Fruit fly (Drosophila melanogaster): ENCODE results near the gene CG10512.

Gene CG10512

dm6 chr3L:21196563-21196962 lies 6.2 kb upstream of the CG10512 start, which contains the start of the genes Targ3 and park (continued):
- no peak for TF ChIP-seq cyc (GFP tag; optimal IDR thresholded peaks at IDR 0.05)
- TF ChIP-seq CG6854 (GFP tag; optimal IDR thresholded peaks at IDR 0.05) = no peak
- peak; percentile 1 for TF ChIP-seq CG32006 (GFP tag; optimal IDR thresholded peaks at IDR 0.05)
- no peak for TF ChIP-seq Blimp-1 (GFP tag; optimal IDR thresholded peaks at IDR 0.05)
- no peak for TF ChIP-seq Gug (GFP tag; IDR thresholded peaks at IDR 0.05)
- TF ChIP-seq esn (GFP tag; optimal IDR thresholded peaks at IDR 0.05) = peak; percentile 54
- no peak for TF ChIP-seq CG11762 (GFP tag; optimal IDR thresholded peaks at IDR 0.05; ENCODE audit: insufficient read depth)
- peak; percentile 30 for TF ChIP-seq Sox102F (GFP tag; optimal IDR thresholded peaks at IDR 0.05)
- no peak for TF ChIP-seq CG6808 (GFP tag; optimal IDR thresholded peaks at IDR 0.05)
- peak; percentile 33 for TF ChIP-seq Eip78C (GFP tag)
- no peak for TF ChIP-seq CG1621 (tag; optimal IDR thresholded peaks at IDR 0.05)
- peak; percentile 100 for TF ChIP-seq fkh (GFP tag; optimal IDR thresholded peaks at IDR 0.05)
- TF ChIP-seq Ets96B (tag; optimal IDR thresholded peaks at IDR 0.05) = no peak
- no peak for TF ChIP-seq CG6276 (GFP tag; optimal IDR thresholded peaks at IDR 0.05)
- TF ChIP-seq CG6163 (GFP tag; IDR thresholded peaks at IDR 0.05) = peak; percentile 12; the same call in 1 of the 3 replicates
- no peak for TF ChIP-seq CG7368 (GFP tag; optimal IDR thresholded peaks at IDR 0.05)

- TF ChIP-seq cyc (GFP tag; optimal IDR thresholded peaks at IDR 0.05) = no peak
- no peak for TF ChIP-seq Hr38 (GFP tag; optimal IDR thresholded peaks at IDR 0.05)
- TF ChIP-seq CG8319 (GFP tag; optimal IDR thresholded peaks at IDR 0.05) = no peak
- no peak for TF ChIP-seq CG3919 (GFP tag; optimal IDR thresholded peaks at IDR 0.05)
- no peak for TF ChIP-seq Lpt (GFP tag; optimal IDR thresholded peaks at IDR 0.05)
- TF ChIP-seq dsx (GFP tag; optimal IDR thresholded peaks at IDR 0.05; ENCODE audit: poor library complexity, severe bottlenecking) = no peak
- TF ChIP-seq fd59A (GFP tag; optimal IDR thresholded peaks at IDR 0.05) = no peak
- TF ChIP-seq CG11902 (GFP tag; optimal IDR thresholded peaks at IDR 0.05) = no peak
- TF ChIP-seq CG6792 (GFP tag; optimal IDR thresholded peaks at IDR 0.05) = no peak
- TF ChIP-seq CG6854 (GFP tag; optimal IDR thresholded peaks at IDR 0.05) = no peak
- no peak for TF ChIP-seq CG11762 (GFP tag; optimal IDR thresholded peaks at IDR 0.05; ENCODE audit: insufficient read depth)
- no peak for TF ChIP-seq Eip93F (GFP tag; optimal IDR thresholded peaks at IDR 0.05)
- no peak for TF ChIP-seq CG31627 (GFP tag; optimal IDR thresholded peaks at IDR 0.05)
- TF ChIP-seq CG1621 (tag; optimal IDR thresholded peaks at IDR 0.05) = no peak
- TF ChIP-seq CG15336 (GFP tag; IDR thresholded peaks at IDR 0.05) = no peak
- TF ChIP-seq eg (GFP tag; IDR thresholded peaks at IDR 0.05) = peak; percentile 26; the same call in 1 of the 3 replicates
- TF ChIP-seq ss (GFP tag; optimal IDR thresholded peaks at IDR 0.05) = no peak
- no peak for TF ChIP-seq Blimp-1 (GFP tag; optimal IDR thresholded peaks at IDR 0.05)
- TF ChIP-seq Eip75B (GFP tag; optimal IDR thresholded peaks at IDR 0.05) = no peak
- peak; percentile 41 for TF ChIP-seq achi (GFP tag; optimal IDR thresholded peaks at IDR 0.05)
- no peak for TF ChIP-seq fd85E (GFP tag; optimal IDR thresholded peaks at IDR 0.05)
- TF ChIP-seq CG10669 (GFP tag; optimal IDR thresholded peaks at IDR 0.05) = peak; percentile 4
- TF ChIP-seq Sox14 (GFP tag; optimal IDR thresholded peaks at IDR 0.05) = no peak
- no peak for TF ChIP-seq CG6276 (GFP tag; optimal IDR thresholded peaks at IDR 0.05)
- TF ChIP-seq Gug (GFP tag; IDR thresholded peaks at IDR 0.05) = no peak
- TF ChIP-seq esn (GFP tag; optimal IDR thresholded peaks at IDR 0.05) = peak; percentile 12
- peak; percentile 49; the same call in 2 of the 3 replicates for TF ChIP-seq CG8119 (GFP tag; IDR thresholded peaks at IDR 0.05)
- no peak for TF ChIP-seq dac (GFP tag; optimal IDR thresholded peaks at IDR 0.05)
- TF ChIP-seq CG34406 (GFP tag; optimal IDR thresholded peaks at IDR 0.05) = peak; percentile 10
- TF ChIP-seq Eip78C (GFP tag) = peak; percentile 37
- TF ChIP-seq Met (GFP tag; optimal IDR thresholded peaks at IDR 0.05) = no peak
- peak; percentile 96 for TF ChIP-seq svp (GFP tag)
- TF ChIP-seq CG3032 (tag; optimal IDR thresholded peaks at IDR 0.05) = no peak
- TF ChIP-seq CG4318 (GFP tag; optimal IDR thresholded peaks at IDR 0.05) = peak; percentile 5
- TF ChIP-seq CG6808 (GFP tag; optimal IDR thresholded peaks at IDR 0.05) = peak; percentile 4
- no peak for TF ChIP-seq topi (GFP tag; optimal IDR thresholded peaks at IDR 0.05)
- no peak for TF ChIP-seq CG8632 (GFP tag; optimal IDR thresholded peaks at IDR 0.05)
- TF ChIP-seq vri (GFP tag; optimal IDR thresholded peaks at IDR 0.05) = no peak
- no peak for TF ChIP-seq CG16779 (tag; optimal IDR thresholded peaks at IDR 0.05)
- peak; percentile 2 for TF ChIP-seq Ets96B (tag; optimal IDR thresholded peaks at IDR 0.05)
- no peak for TF ChIP-seq Hr39 (GFP tag; optimal IDR thresholded peaks at IDR 0.05)
- TF ChIP-seq CG10631 (GFP tag; optimal IDR thresholded peaks at IDR 0.05) = no peak
- TF ChIP-seq CG7368 (GFP tag; optimal IDR thresholded peaks at IDR 0.05) = no peak
- TF ChIP-seq OdsH (GFP tag; optimal IDR thresholded peaks at IDR 0.05) = peak; percentile 29
These were observed 2.1 kb upstream of the CG10512 start for dm6 chr3L:21200587-21200986.
